Fruit fly (Drosophila melanogaster): ENCODE results near the gene pins.

pins gene

dm6 chr3R:27604636-27605443 lies 22.2 kb downstream of the pins start (continued):
- TF ChIP-seq phol (tag; optimal IDR thresholded peaks at IDR 0.05) (peak; percentile 42), CG11456 (GFP tag; IDR thresholded peaks at IDR 0.05) (no peak), Dll (GFP tag; IDR thresholded peaks at IDR 0.05; ENCODE audit: partially characterized antibody) (no peak), unc-4 (GFP tag; IDR thresholded peaks at IDR 0.05; ENCODE audit: partially characterized antibody) (no peak), gcm2 (GFP tag; optimal IDR thresholded peaks at IDR 0.05) (no peak), ftz-f1 (GFP tag; optimal IDR thresholded peaks at IDR 0.05) (no peak), CG17568 (GFP tag; optimal IDR thresholded peaks at IDR 0.05) (no peak), bbx (GFP tag; IDR thresholded peaks at IDR 0.05; ENCODE audit: partially characterized antibody) (no peak), gro (GFP tag; optimal IDR thresholded peaks at IDR 0.05) (no peak), sr (GFP tag; IDR thresholded peaks at IDR 0.05) (no peak), CG14965 (GFP tag; optimal IDR thresholded peaks at IDR 0.05; ENCODE audit: borderline replicate concordance) (no peak), slp2 (GFP tag; optimal IDR thresholded peaks at IDR 0.05) (peak; percentile 5), CG30431 (GFP tag; optimal IDR thresholded peaks at IDR 0.05) (peak; percentile 9), kah (GFP tag; optimal IDR thresholded peaks at IDR 0.05) (no peak), D19B (GFP tag; optimal IDR thresholded peaks at IDR 0.05) (no peak), grau (tag; optimal IDR thresholded peaks at IDR 0.05) (peak; percentile 41), CG3847 (GFP tag; IDR thresholded peaks at IDR 0.05) (no peak), CG15479 (GFP tag; optimal IDR thresholded peaks at IDR 0.05) (no peak), Med (GFP tag) (peak; percentile 86), CG3407 (GFP tag; optimal IDR thresholded peaks at IDR 0.05) (no peak), Sry-β (GFP tag; optimal IDR thresholded peaks at IDR 0.05) (no peak), Optix (GFP tag; IDR thresholded peaks at IDR 0.05) (no peak), Ssrp (tag; optimal IDR thresholded peaks at IDR 0.05) (no peak), onecut (GFP tag; IDR thresholded peaks at IDR 0.05) (no peak), cas (GFP tag; IDR thresholded peaks at IDR 0.05) (no peak), Dp (GFP tag; optimal IDR thresholded peaks at IDR 0.05) (no peak), CG6683 (GFP tag; optimal IDR thresholded peaks at IDR 0.05) (no peak), corto (GFP tag; optimal IDR thresholded peaks at IDR 0.05) (no peak), luna (GFP tag; optimal IDR thresholded peaks at IDR 0.05) (no peak), CG15696 (tag; optimal IDR thresholded peaks at IDR 0.05) (no peak), pb (GFP tag; optimal IDR thresholded peaks at IDR 0.05) (no peak), CG10366 (GFP tag; IDR thresholded peaks at IDR 0.05) (no peak), nerfin-2 (GFP tag; IDR thresholded peaks at IDR 0.05; ENCODE audit: partially characterized antibody) (no peak), CG1233 (GFP tag; optimal IDR thresholded peaks at IDR 0.05) (no peak), NK7.1 (GFP tag; optimal IDR thresholded peaks at IDR 0.05) (no peak), twi (tag; optimal IDR thresholded peaks at IDR 0.05) (no peak), CG9609 (GFP tag; optimal IDR thresholded peaks at IDR 0.05) (no peak), Atf3 (GFP tag; optimal IDR thresholded peaks at IDR 0.05) (no peak), amos (GFP tag; IDR thresholded peaks at IDR 0.05; ENCODE audit: partially characterized antibody) (no peak), chinmo (GFP tag; IDR thresholded peaks at IDR 0.05; ENCODE audit: partially characterized antibody) (no peak), mld (GFP tag; IDR thresholded peaks at IDR 0.05; ENCODE audit: partially characterized antibody) (no peak), fd102C (GFP tag; optimal IDR thresholded peaks at IDR 0.05) (no peak), CG8359 (GFP tag; optimal IDR thresholded peaks at IDR 0.05; ENCODE audit: borderline replicate concordance) (no peak), sisA (GFP tag; IDR thresholded peaks at IDR 0.05) (no peak), disco-r (GFP tag; optimal IDR thresholded peaks at IDR 0.05) (no peak), CG5245 (GFP tag; optimal IDR thresholded peaks at IDR 0.05) (no peak), Mad (GFP tag; optimal IDR thresholded peaks at IDR 0.05) (no peak), CG5180 (GFP tag; optimal IDR thresholded peaks at IDR 0.05) (no peak), h (optimal IDR thresholded peaks at IDR 0.05) (no peak)

All from whole organism, embryonic.